Worm (Caenorhabditis elegans) whole organism, young adult: ENCODE data around the gene hot-9.
"Not testable (repeated sequence)": the region's sequence is repeated elsewhere in the genome, so short reads cannot be mapped to it uniquely, and the experiment has no call there.

Experiments
- B0261.1 ChIP-seq: sonication (generic microtip); optimal IDR thresholded peaks from 2 replicates; lab custom pipeline; 2016; ENCODE audit warnings: mild to moderate bottlenecking, missing genetic modification characterization, moderate library complexity, missing compliant biosample characterization
- F33H1.4 ChIP-seq: fragments of 200-800 bp; sonication (Bioruptor generic); IDR thresholded peaks from 2 replicates; pipeline ENCODE4 v1.3.6; 2022; ENCODE audit warnings: missing genetic modification reagents, missing genetic modification characterization, missing compliant biosample characterization
- F37B4.10 ChIP-seq: fragments of 200-800 bp; sonication (Bioruptor generic); IDR thresholded peaks from 2 replicates; pipeline ENCODE4 v1.3.6; 2022; ENCODE audit warnings: missing genetic modification characterization, missing compliant biosample characterization
- K11D2.4 ChIP-seq: fragments of 200-800 bp; sonication (Bioruptor generic); IDR thresholded peaks from 2 replicates; pipeline ENCODE4 v1.3.6; 2022; ENCODE audit warnings: missing genetic modification reagents, missing genetic modification characterization, missing compliant biosample characterization
- K12H6.12 ChIP-seq: fragments of 200-800 bp; sonication (Bioruptor generic); optimal IDR thresholded peaks from 2 replicates; lab custom pipeline; 2018; ENCODE audit warnings: mild to moderate bottlenecking, missing genetic modification characterization, missing compliant biosample characterization
- Y67H2A.10 ChIP-seq: fragments of 200-800 bp; sonication (Bioruptor generic); conservative IDR thresholded peaks from 2 replicates; pipeline ENCODE4 v1.3.6; 2022; ENCODE audit warnings: missing genetic modification reagents, missing genetic modification characterization, missing compliant biosample characterization
- Y79H2A.3 ChIP-seq: fragments of 200-800 bp; sonication (Bioruptor generic); conservative IDR thresholded peaks from 2 replicates; pipeline ENCODE4 v1.3.6; 2022; ENCODE audit warnings: missing genetic modification reagents, missing genetic modification characterization, missing compliant biosample characterization
- akir-1 ChIP-seq: fragments of 200-800 bp; sonication (Bioruptor generic); optimal IDR thresholded peaks from 2 replicates; lab custom pipeline; 2018; ENCODE audit warnings: mild to moderate bottlenecking, missing genetic modification characterization, moderate library complexity, missing compliant biosample characterization
- aptf-3 ChIP-seq: fragments of 200-800 bp; sonication (Bioruptor generic); IDR thresholded peaks from 2 replicates; pipeline ENCODE4 v1.3.6; 2022; ENCODE audit warnings: missing genetic modification characterization, missing compliant biosample characterization
- athp-1 ChIP-seq: sonication (generic microtip); optimal IDR thresholded peaks from 2 replicates; lab custom pipeline; 2017; ENCODE audit warnings: mild to moderate bottlenecking, missing genetic modification characterization, missing compliant biosample characterization
- attf-3 ChIP-seq: fragments of 200-800 bp; sonication (Bioruptor generic); conservative IDR thresholded peaks from 2 replicates; pipeline ENCODE4 v1.3.6; 2022; ENCODE audit warnings: missing genetic modification reagents, missing genetic modification characterization, missing compliant biosample characterization
- bed-1 ChIP-seq: fragments of 200-800 bp; sonication (Bioruptor generic); IDR thresholded peaks from 2 replicates; pipeline ENCODE4 v1.3.6; 2022; ENCODE audit warnings: missing genetic modification reagents, missing genetic modification characterization, missing compliant biosample characterization
- ccch-3 ChIP-seq: fragments of 200-800 bp; sonication (Bioruptor generic); optimal IDR thresholded peaks from 2 replicates; lab custom pipeline; 2018; ENCODE audit warnings: mild to moderate bottlenecking, missing genetic modification characterization, missing compliant biosample characterization
- ceh-100 ChIP-seq: fragments of 200-800 bp; sonication (Bioruptor generic); IDR thresholded peaks from 2 replicates; pipeline ENCODE4 v1.3.6; 2022; ENCODE audit warnings: missing genetic modification reagents, missing genetic modification characterization, missing compliant biosample characterization
- chd-7 ChIP-seq: sonication (generic microtip); optimal IDR thresholded peaks from 2 replicates; lab custom pipeline; 2016; ENCODE audit warnings: mild to moderate bottlenecking, missing genetic modification characterization, moderate library complexity, missing compliant biosample characterization
- egl-18 ChIP-seq: fragments of 200-800 bp; sonication (Bioruptor generic); IDR thresholded peaks from 2 replicates; pipeline ENCODE4 v1.3.6; 2022; ENCODE audit warnings: missing genetic modification reagents, missing genetic modification characterization, missing compliant biosample characterization
- egl-44 ChIP-seq: fragments of 200-800 bp; sonication (Bioruptor generic); IDR thresholded peaks from 2 replicates; pipeline ENCODE4 v1.3.6; 2022; ENCODE audit warnings: missing genetic modification reagents, missing genetic modification characterization, missing compliant biosample characterization
- egrh-3 ChIP-seq: fragments of 200-800 bp; sonication (Bioruptor generic); IDR thresholded peaks from 2 replicates; pipeline ENCODE4 v1.3.6; 2022; ENCODE audit warnings: missing genetic modification reagents, missing genetic modification characterization, missing compliant biosample characterization
- ekl-4 ChIP-seq: fragments of 200-800 bp; sonication (Bioruptor generic); IDR thresholded peaks from 2 replicates; pipeline ENCODE4 v1.3.6; 2022; ENCODE audit warnings: missing genetic modification reagents, missing genetic modification characterization, missing compliant biosample characterization
- him-1 ChIP-seq: sonication (generic microtip); optimal IDR thresholded peaks from 2 replicates; lab custom pipeline; 2016; ENCODE audit warnings: missing genotype, missing genetic modification reagents, missing genetic modification characterization, missing compliant biosample characterization
- hlh-12 ChIP-seq: sonication (generic microtip); optimal IDR thresholded peaks from 2 replicates; lab custom pipeline; 2016; ENCODE audit warnings: missing genetic modification characterization, missing compliant biosample characterization
- hsf-1 ChIP-seq: fragments of 200-800 bp; sonication (Bioruptor generic); IDR thresholded peaks from 2 replicates; pipeline ENCODE4 v1.3.6; 2022; ENCODE audit warnings: missing genetic modification reagents, missing genetic modification characterization, missing compliant biosample characterization
- let-526 ChIP-seq: fragments of 200-800 bp; sonication (Bioruptor generic); IDR thresholded peaks from 2 replicates; pipeline ENCODE4 v1.3.6; 2022; ENCODE audit warnings: missing genetic modification reagents, missing genetic modification characterization, missing compliant biosample characterization
- madf-10 ChIP-seq: sonication (generic microtip); optimal IDR thresholded peaks from 2 replicates; lab custom pipeline; 2016; ENCODE audit warnings: mild to moderate bottlenecking, missing genetic modification characterization, missing compliant biosample characterization
- madf-8 ChIP-seq: fragments of 200-800 bp; sonication (Bioruptor generic); conservative IDR thresholded peaks from 2 replicates; pipeline ENCODE4 v1.3.6; 2022; ENCODE audit warnings: missing genetic modification reagents, missing genetic modification characterization, missing compliant biosample characterization
- nfya-1 ChIP-seq: sonication (generic microtip); optimal IDR thresholded peaks from 2 replicates; lab custom pipeline; 2017; ENCODE audit warnings: antibody characterized with exemption, missing compliant biosample characterization, missing genetic modification characterization, borderline replicate concordance; ENCODE audit not compliant: insufficient read depth
- nhr-179 ChIP-seq: sonication (generic microtip); optimal IDR thresholded peaks from 2 replicates; lab custom pipeline; 2016; ENCODE audit warnings: mild to moderate bottlenecking, missing genetic modification characterization, missing compliant biosample characterization
- pha-4 ChIP-seq: fragments of 150-350 bp; sonication (generic microtip); optimal IDR thresholded peaks from 2 replicates; lab custom pipeline; 2014; ENCODE audit warnings: missing biosample characterization, missing genetic modification reagents, missing genetic modification characterization
- rcor-1 ChIP-seq: fragments of 200-800 bp; sonication (Bioruptor generic); IDR thresholded peaks from 2 replicates; pipeline ENCODE4 v1.3.6; 2022; ENCODE audit warnings: missing genetic modification reagents, missing genetic modification characterization, missing compliant biosample characterization
- sea-2 ChIP-seq: fragments of 200-800 bp; sonication (Bioruptor generic); IDR thresholded peaks from 2 replicates; pipeline ENCODE4 v1.3.6; 2022; ENCODE audit warnings: missing genetic modification characterization, missing compliant biosample characterization
- somi-1 ChIP-seq: fragments of 200-800 bp; sonication (Bioruptor generic); optimal IDR thresholded peaks from 2 replicates; lab custom pipeline; 2018; ENCODE audit warnings: mild to moderate bottlenecking, missing genetic modification characterization, missing compliant biosample characterization
- ztf-6 ChIP-seq: fragments of 200-800 bp; sonication (Bioruptor generic); IDR thresholded peaks from 2 replicates; pipeline ENCODE4 v1.3.6; 2022; ENCODE audit warnings: missing genetic modification reagents, missing genetic modification characterization, missing compliant biosample characterization

hot-9 gene

ce11 chrIV:5076607-5077006, 31.3 kb upstream of the hot-9 start:
- TF ChIP-seq athp-1 (tag; lab: Kevin White, UChicago) (no peak), egrh-3 (GFP tag; lab: Robert Waterston, UW) (no peak), nhr-179 (no peak), somi-1 (GFP tag; lab: Kevin White, UChicago) (no peak), K11D2.4 (GFP tag; lab: Robert Waterston, UW) (no peak), nfya-1 (tag; lab: Kevin White, UChicago) (no peak), Y67H2A.10 (no peak), Y79H2A.3 (GFP tag; lab: Robert Waterston, UW) (no peak), ekl-4 (GFP tag; lab: Robert Waterston, UW) (no peak), ztf-6 (no peak), rcor-1 (GFP tag; lab: Robert Waterston, UW) (no peak), K12H6.12 (no peak), ccch-3 (GFP tag; lab: Kevin White, UChicago) (no peak), hsf-1 (GFP tag; lab: Robert Waterston, UW) (no peak), F33H1.4 (no peak), akir-1 (GFP tag; lab: Kevin White, UChicago) (no peak), aptf-3 (no peak), ceh-100 (GFP tag; lab: Robert Waterston, UW) (no peak), him-1 (tag; lab: Kevin White, UChicago) (no peak)

ce11 chrIV:5073836-5074235, 28.5 kb upstream of the hot-9 start:
- TF ChIP-seq attf-3 (GFP tag; lab: Robert Waterston, UW) (no peak), madf-10 (tag; lab: Kevin White, UChicago) (no peak), chd-7 (tag; lab: Kevin White, UChicago) (no peak), B0261.1 (no peak), egl-44 (GFP tag; lab: Robert Waterston, UW) (no peak)

ce11 chrIV:5070593-5070992, 25.3 kb upstream of the hot-9 start, which contains the start of gene C02B10.6:
Gene C02B10.6 (plus strand): TSS chrIV:5070893.
- not testable (repeated sequence) for TF ChIP-seq let-526, madf-8, bed-1 (GFP tag; lab: Robert Waterston, UW)

ce11 chrIV:5068541-5068940, 23.3 kb upstream of the hot-9 start, which contains the start of the genes R13H9.6 and rmd-6:
Gene R13H9.6 (minus strand): TSS chrIV:5068641.
Gene rmd-6 (plus strand): TSS chrIV:5068845.
- not testable (repeated sequence) for TF ChIP-seq pha-4; egl-18 (GFP tag; lab: Robert Waterston, UW); ztf-6

ce11 chrIV:5066887-5067286, 21.6 kb upstream of the hot-9 start, which contains the start of gene ttbk-2.2:
Gene ttbk-2.2 (minus strand): TSS chrIV:5066987.
- TF ChIP-seq madf-8 (GFP tag; lab: Robert Waterston, UW); sea-2 (GFP tag; lab: Robert Waterston, UW); nhr-179: not testable (repeated sequence)

ce11 chrIV:5064961-5065360, 19.7 kb upstream of the hot-9 start, which contains the start of gene msp-53:
Gene msp-53 (minus strand): TSS chrIV:5065061.
- not testable (repeated sequence) for TF ChIP-seq attf-3 (GFP tag; lab: Robert Waterston, UW); hlh-12; F37B4.10 (GFP tag; lab: Robert Waterston, UW)
